Fruit fly (Drosophila melanogaster) S2 (cell line): Measurements from ENCODE around the gene CG7778.

Experiments
- CG8478 ChIP-seq: fragments of >200 bp; optimal IDR thresholded peaks from 2 replicates; lab custom pipeline; 2018
- CTCF ChIP-seq, 2 experiments: fragments of >200 bp; optimal IDR thresholded peaks; 2 replicates each; lab custom pipeline; 2018

DNA sequence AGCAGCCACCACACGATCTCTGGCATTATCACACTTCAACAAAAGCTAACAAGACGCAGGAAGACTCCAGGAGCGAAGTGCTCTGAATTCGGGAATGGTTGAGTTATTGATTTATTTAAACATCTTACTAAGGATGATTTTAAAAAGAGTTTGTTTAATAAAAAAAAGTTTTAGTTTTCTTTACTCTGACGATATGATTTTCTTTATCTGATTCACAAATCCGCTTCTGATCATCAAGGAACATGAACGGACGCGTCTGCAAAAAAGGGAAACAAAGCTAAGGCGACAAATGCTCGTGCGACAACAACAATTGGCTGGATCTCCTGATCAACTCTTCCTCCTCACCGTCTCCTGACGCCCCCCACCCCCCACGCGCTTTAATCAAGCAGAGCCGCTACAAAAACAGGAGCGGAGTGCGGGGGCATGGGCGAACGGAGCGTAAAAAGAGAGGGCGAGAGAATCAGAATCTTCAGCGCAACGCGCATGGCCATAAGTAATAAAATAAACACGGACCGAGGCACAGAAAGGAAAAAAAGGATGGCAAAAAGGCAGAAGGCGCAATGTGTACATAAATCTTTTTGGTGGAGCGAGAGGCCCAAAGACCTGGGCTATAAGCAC is 47.1 kb upstream of the CG7778 start:
- no peak for TF ChIP-seq CTCF (optimal IDR thresholded peaks at IDR 0.05; lab: Kevin White, UChicago)
- no peak for TF ChIP-seq CG8478 (lab: Kevin White, UChicago)
